Worm (Caenorhabditis elegans) whole organism, young adult: ENCODE data around the gene Y58A7A.3.

Experiments used
- B0336.3 ChIP-seq: fragments of 200-800 bp; sonication (Bioruptor generic); IDR thresholded peaks from 2 replicates; pipeline ENCODE4 v1.3.6; 2022; ENCODE audit warnings: missing genetic modification characterization, missing compliant biosample characterization
- ama-1 ChIP-seq, 3 experiments: fragments of 150-350 bp in 1 of 3; sonication (generic microtip) in 2 of 3; optimal IDR thresholded peaks; 2 replicates each; lab custom pipeline; 2014 to 2018; ENCODE audit warnings: missing biosample characterization in 2 of 3, missing genetic modification characterization in 2 of 3, missing genetic modification reagents in 2 of 3
- attf-6 ChIP-seq: fragments of 200-800 bp; sonication (Bioruptor generic); IDR thresholded peaks from 2 replicates; pipeline ENCODE4 v1.3.6; 2022; ENCODE audit warnings: missing genetic modification reagents, missing genetic modification characterization, missing compliant biosample characterization
- efl-1 ChIP-seq: fragments of 150-350 bp; optimal IDR thresholded peaks from 2 replicates; lab custom pipeline; 2014; ENCODE audit warnings: missing biosample characterization, missing genetic modification reagents, missing genetic modification characterization
- madf-8 ChIP-seq: fragments of 200-800 bp; sonication (Bioruptor generic); conservative IDR thresholded peaks from 2 replicates; pipeline ENCODE4 v1.3.6; 2022; ENCODE audit warnings: missing genetic modification reagents, missing genetic modification characterization, missing compliant biosample characterization
- snpc-1.3 ChIP-seq: sonication (generic microtip); optimal IDR thresholded peaks from 2 replicates; lab custom pipeline; 2017; ENCODE audit warnings: missing genetic modification characterization, mild to moderate bottlenecking, missing compliant biosample characterization, antibody characterized with exemption, moderate library complexity, missing genotype, missing genetic modification reagents; ENCODE audit not compliant: insufficient read depth

DNA sequence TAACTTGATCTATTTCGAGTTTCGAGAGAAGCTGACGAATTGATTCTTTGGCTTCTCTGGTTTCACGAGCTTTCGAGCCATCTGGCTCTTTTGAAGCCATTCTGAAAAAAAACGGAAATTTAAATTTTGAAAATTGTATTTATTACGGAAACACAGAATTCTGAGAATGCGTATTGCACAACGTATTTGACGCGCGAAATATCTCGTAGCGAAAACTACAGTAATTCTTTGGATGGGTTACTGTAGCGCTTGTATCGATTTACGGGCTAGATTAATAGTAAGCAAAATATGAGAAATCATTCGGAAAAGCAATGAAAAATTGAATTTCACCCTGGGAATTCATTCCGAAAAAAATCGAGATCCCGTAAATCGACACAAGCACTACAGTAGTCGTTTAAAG is 33.0 kb upstream of the Y58A7A.3 start, which contains the start of gene C04F5.8:
- TF ChIP-seq ama-1 (optimal IDR thresholded peaks at IDR 0.05; lab: Kevin White, UChicago), result no peak
- no peak for TF ChIP-seq ama-1 (GFP tag; optimal IDR thresholded peaks at IDR 0.05; lab: Kevin White, UChicago)
- no peak for TF ChIP-seq efl-1 (GFP tag; lab: Kevin White, UChicago)
- no peak for TF ChIP-seq snpc-1.3 (tag; lab: Kevin White, UChicago)
- TF ChIP-seq madf-8 (GFP tag; lab: Robert Waterston, UW), result no peak
- no peak for TF ChIP-seq attf-6 (GFP tag; lab: Robert Waterston, UW)
- no peak for TF ChIP-seq B0336.3 (GFP tag; lab: Robert Waterston, UW)
